Worm (Caenorhabditis elegans) whole organism, L2 larva: ENCODE measurements around the gene tmc-2.

ENCODE experiments used
- ZK546.5 ChIP-seq: sonication (generic microtip); optimal IDR thresholded peaks from 2 replicates; lab custom pipeline; 2017; ENCODE audit warnings: missing biosample characterization, missing genetic modification characterization
- fos-1 ChIP-seq: fragments of 150-350 bp; optimal IDR thresholded peaks from 2 replicates; lab custom pipeline; 2014; ENCODE audit warnings: missing biosample characterization, missing genetic modification characterization
- lin-39 ChIP-seq: fragments of 150-350 bp; optimal IDR thresholded peaks from 2 replicates; lab custom pipeline; 2014; ENCODE audit warnings: missing biosample characterization, missing genetic modification reagents, missing genetic modification characterization
- mab-5 ChIP-seq: fragments of 150-350 bp; optimal IDR thresholded peaks from 2 replicates; lab custom pipeline; 2014; ENCODE audit warnings: missing biosample characterization, missing genetic modification characterization
- nhr-10 ChIP-seq: sonication (generic microtip); optimal IDR thresholded peaks from 2 replicates; lab custom pipeline; 2017; ENCODE audit warnings: missing biosample characterization, missing genetic modification characterization
- nhr-12 ChIP-seq: fragments of 150-350 bp; optimal IDR thresholded peaks from 2 replicates; lab custom pipeline; 2014; ENCODE audit warnings: missing biosample characterization, missing genetic modification characterization
- nhr-25 ChIP-seq: fragments of 150-350 bp; sonication (generic microtip); optimal IDR thresholded peaks from 3 replicates; lab custom pipeline; 2014; ENCODE audit warnings: missing biosample characterization, missing genetic modification characterization
- snpc-4 ChIP-seq: fragments of 150-350 bp; optimal IDR thresholded peaks from 2 replicates; lab custom pipeline; 2014; ENCODE audit warnings: missing biosample characterization, missing genetic modification characterization
- unc-39 ChIP-seq: fragments of 150-350 bp; optimal IDR thresholded peaks from 2 replicates; lab custom pipeline; 2014; ENCODE audit warnings: missing biosample characterization, missing genetic modification characterization
- unc-55 ChIP-seq: fragments of 150-350 bp; sonication (generic microtip); optimal IDR thresholded peaks from 3 replicates; lab custom pipeline; 2014; ENCODE audit warnings: missing biosample characterization, missing genetic modification reagents, missing genetic modification characterization
- zag-1 ChIP-seq: fragments of 150-350 bp; optimal IDR thresholded peaks from 2 replicates; lab custom pipeline; 2014; ENCODE audit warnings: missing biosample characterization, missing genetic modification characterization
- ztf-11 ChIP-seq: sonication (generic microtip); optimal IDR thresholded peaks from 2 replicates; lab custom pipeline; 2017; ENCODE audit warnings: missing biosample characterization, missing genetic modification characterization

DNA sequence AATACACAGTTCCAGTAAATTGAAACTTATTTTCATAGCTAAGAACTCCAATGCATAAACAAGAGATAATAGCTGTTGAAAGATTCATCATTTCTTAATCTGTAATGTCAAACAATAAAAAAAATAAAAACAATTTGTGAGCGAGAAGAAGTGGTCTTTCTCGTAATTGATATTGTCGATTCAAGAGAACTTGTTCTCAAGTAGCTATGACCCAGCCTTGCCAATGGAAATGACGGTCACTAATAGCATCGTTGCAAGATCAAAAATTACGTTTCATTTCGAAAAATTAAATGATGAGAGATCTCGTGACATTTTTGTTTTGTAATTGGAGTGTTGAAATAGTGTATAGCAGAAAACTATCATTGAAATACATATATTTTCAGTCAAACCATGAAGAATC, 5.7 kb upstream of the tmc-2 start, which contains the start of gene B0416.7:
- TF ChIP-seq mab-5 (tag; lab: Kevin White, UChicago) (no peak), unc-55 (GFP tag; lab: Kevin White, UChicago) (no peak), zag-1 (tag; lab: Kevin White, UChicago) (no peak), nhr-12 (tag; lab: Kevin White, UChicago) (no peak), fos-1 (tag; lab: Kevin White, UChicago) (no peak), snpc-4 (tag; lab: Kevin White, UChicago) (no peak), ZK546.5 (tag; lab: Kevin White, UChicago) (no peak), nhr-10 (tag; lab: Kevin White, UChicago) (no peak), lin-39 (tag; lab: Kevin White, UChicago) (no peak), ztf-11 (no peak), unc-39 (tag; lab: Kevin White, UChicago) (no peak), nhr-25 (no peak)
